Worm (Caenorhabditis elegans): ENCODE data around the gene unc-43.
A peak's percentile ranks its signal among the peaks of the same experiment; 100 is the strongest.

The unc-43 gene

ce11 chrIV:10373772-10374288 is 23.8 kb upstream of the unc-43 start, which contains the start of gene mpz-5 (continued):
- TF ChIP-seq lin-14 (GFP tag; optimal IDR thresholded peaks at IDR 0.05) (peak; percentile 79), nhr-71 (tag; optimal IDR thresholded peaks at IDR 0.05) (peak; percentile 88), ceh-63 (GFP tag; optimal IDR thresholded peaks at IDR 0.05) (no peak), snpc-4 (tag; optimal IDR thresholded peaks at IDR 0.05) (peak; percentile 56), pax-3 (tag; optimal IDR thresholded peaks at IDR 0.05) (no peak), lin-39 (tag; optimal IDR thresholded peaks at IDR 0.05) (peak; percentile 46), lin-13 (GFP tag; optimal IDR thresholded peaks at IDR 0.05) (peak; percentile 36), mep-1 (tag; optimal IDR thresholded peaks at IDR 0.05) (peak; percentile 96), sptf-1 (tag; optimal IDR thresholded peaks at IDR 0.05) (no peak), sox-4 (tag; optimal IDR thresholded peaks at IDR 0.05) (peak; percentile 37), fkh-8 (tag; optimal IDR thresholded peaks at IDR 0.05) (peak; percentile 30), ceh-8 (GFP tag; optimal IDR thresholded peaks at IDR 0.05) (peak; percentile 7), pqm-1 (tag; optimal IDR thresholded peaks at IDR 0.05) (no peak), dpl-1 (GFP tag; optimal IDR thresholded peaks at IDR 0.05) (peak; percentile 65 to 80 (median 79)), fos-1 (tag; optimal IDR thresholded peaks at IDR 0.05) (peak; percentile 34), nhr-47 (tag; optimal IDR thresholded peaks at IDR 0.05) (peak; percentile 86), lin-35 (GFP tag; optimal IDR thresholded peaks at IDR 0.05) (peak; percentile 75 to 80), C16A3.4 (tag; optimal IDR thresholded peaks at IDR 0.05) (peak; percentile 39), xbp-1 (tag; optimal IDR thresholded peaks at IDR 0.05) (peak; percentile 85), swsn-7 (tag; optimal IDR thresholded peaks at IDR 0.05) (peak; percentile 83), mab-9 (GFP tag; IDR thresholded peaks at IDR 0.05) (no peak), lsy-2 (tag; optimal IDR thresholded peaks at IDR 0.05) (peak; percentile 82 to 83), efl-1 (optimal IDR thresholded peaks at IDR 0.05) (peak; percentile 71 to 77), efl-1 (GFP tag; optimal IDR thresholded peaks at IDR 0.05 in 1 of 2) (peak; percentile 72 to 97), elt-3 (tag; optimal IDR thresholded peaks at IDR 0.05) (peak in 2 of 6 experiments; percentile 14 to 48), skn-1 (tag; optimal IDR thresholded peaks at IDR 0.05) (peak; percentile 45)

- TF ChIP-seq unc-86 (tag; optimal IDR thresholded peaks at IDR 0.05) (no peak), ztf-11 (tag; optimal IDR thresholded peaks at IDR 0.05) (no peak), C34B4.2 (tag; optimal IDR thresholded peaks at IDR 0.05) (no peak), grh-1 (GFP tag; IDR thresholded peaks at IDR 0.05) (no peak), blmp-1 (tag; optimal IDR thresholded peaks at IDR 0.05) (no peak), ceh-88 (GFP tag; IDR thresholded peaks at IDR 0.05) (no peak), nhr-85 (tag) (no peak), hlh-17 (GFP tag; optimal IDR thresholded peaks at IDR 0.05; ENCODE audit: borderline replicate concordance) (no peak), alr-1 (tag; optimal IDR thresholded peaks at IDR 0.05; ENCODE audit: borderline replicate concordance) (no peak), nhr-84 (tag; optimal IDR thresholded peaks at IDR 0.05) (no peak), nhr-71 (tag; optimal IDR thresholded peaks at IDR 0.05) (no peak), isw-1 (GFP tag; IDR thresholded peaks at IDR 0.05) (no peak), zag-1 (tag; optimal IDR thresholded peaks at IDR 0.05) (no peak), nhr-76 (tag; optimal IDR thresholded peaks at IDR 0.05) (no peak), vab-15 (tag; optimal IDR thresholded peaks at IDR 0.05) (no peak), fkh-4 (tag; optimal IDR thresholded peaks at IDR 0.05; ENCODE audit: borderline replicate concordance) (no peak)
Measured at ce11 chrIV:10368326-10368725, 18.3 kb upstream of the unc-43 start, which contains the start of gene iars-1. TSS of gene iars-1 (plus strand) at chrIV:10368601.
